Fruit fly (Drosophila melanogaster) whole organism, prepupa: ENCODE results near the gene dx.

Source experiments
- Blimp-1 ChIP-seq: fragments of 200-800 bp; sonication (Bioruptor generic); optimal IDR thresholded peaks from 3 replicates; lab custom pipeline; 2017; ENCODE audit warnings: missing biosample characterization, missing genetic modification characterization, mild to moderate bottlenecking, moderate library complexity, missing genetic modification reagents
- CG10631 ChIP-seq: fragments of 200-800 bp; sonication (Bioruptor generic); optimal IDR thresholded peaks from 2 replicates; lab custom pipeline; 2016; ENCODE audit warnings: missing biosample characterization, missing genetic modification characterization
- CG10669 ChIP-seq: fragments of 200-800 bp; sonication (Bioruptor generic); optimal IDR thresholded peaks from 3 replicates; lab custom pipeline; 2018; ENCODE audit warnings: missing biosample characterization, mild to moderate bottlenecking, missing genetic modification characterization, moderate library complexity
- CG11762 ChIP-seq: fragments of 200-800 bp; sonication (Bioruptor generic); optimal IDR thresholded peaks from 3 replicates; lab custom pipeline; 2016; ENCODE audit warnings: missing biosample characterization, missing genetic modification characterization; ENCODE audit not compliant: insufficient read depth
- CG11902 ChIP-seq: fragments of 200-800 bp; sonication (Bioruptor generic); optimal IDR thresholded peaks from 3 replicates; lab custom pipeline; 2016; ENCODE audit warnings: missing biosample characterization, missing genetic modification characterization
- CG1621 ChIP-seq: fragments of 200-800 bp; sonication (Bioruptor generic); optimal IDR thresholded peaks from 3 replicates; lab custom pipeline; 2018; ENCODE audit warnings: missing biosample characterization, mild to moderate bottlenecking, missing genetic modification characterization
- CG3032 ChIP-seq: fragments of 200-800 bp; optimal IDR thresholded peaks from 2 replicates; lab custom pipeline; 2019; ENCODE audit warnings: missing biosample characterization, mild to moderate bottlenecking, missing genetic modification characterization, moderate library complexity
- CG31627 ChIP-seq: fragments of 200-800 bp; sonication (Bioruptor generic); optimal IDR thresholded peaks from 3 replicates; lab custom pipeline; 2016; ENCODE audit warnings: missing biosample characterization, missing genetic modification characterization
- CG32006 ChIP-seq: fragments of 200-800 bp; sonication (Bioruptor generic); optimal IDR thresholded peaks from 3 replicates; lab custom pipeline; 2017; ENCODE audit warnings: missing biosample characterization, mild to moderate bottlenecking, missing genetic modification characterization
- CG34406 ChIP-seq: fragments of 200-800 bp; sonication (Bioruptor generic); optimal IDR thresholded peaks from 3 replicates; lab custom pipeline; 2016; ENCODE audit warnings: missing biosample characterization, missing genetic modification characterization
- CG3919 ChIP-seq: fragments of 200-800 bp; sonication (Bioruptor generic); optimal IDR thresholded peaks from 3 replicates; lab custom pipeline; 2016; ENCODE audit warnings: missing biosample characterization, missing genetic modification characterization
- CG4318 ChIP-seq: fragments of 200-800 bp; sonication (Bioruptor generic); optimal IDR thresholded peaks from 3 replicates; lab custom pipeline; 2017; ENCODE audit warnings: missing biosample characterization, mild to moderate bottlenecking, missing genetic modification characterization
- CG6792 ChIP-seq: fragments of 200-800 bp; sonication (Bioruptor generic); optimal IDR thresholded peaks from 3 replicates; lab custom pipeline; 2016; ENCODE audit warnings: missing biosample characterization, missing genetic modification characterization
- CG6808 ChIP-seq: fragments of 200-800 bp; sonication (Bioruptor generic); optimal IDR thresholded peaks from 3 replicates; lab custom pipeline; 2017; ENCODE audit warnings: missing biosample characterization, missing genetic modification characterization, mild to moderate bottlenecking, moderate library complexity, missing genetic modification reagents
- CG6854 ChIP-seq: fragments of 200-800 bp; sonication (Bioruptor generic); optimal IDR thresholded peaks from 2 replicates; lab custom pipeline; 2017; ENCODE audit warnings: missing biosample characterization, mild to moderate bottlenecking, missing genetic modification characterization
- CG7368 ChIP-seq: fragments of 200-800 bp; sonication (Bioruptor generic); optimal IDR thresholded peaks from 3 replicates; lab custom pipeline; 2016; ENCODE audit warnings: missing biosample characterization, missing genetic modification characterization
- CG9139 ChIP-seq: fragments of 200-800 bp; sonication (Bioruptor generic); optimal IDR thresholded peaks from 3 replicates; lab custom pipeline; 2017; ENCODE audit warnings: missing biosample characterization, mild to moderate bottlenecking, missing genetic modification characterization
- Eip78C ChIP-seq: fragments of 200-800 bp; sonication (Bioruptor generic); peaks from one replicate; lab custom pipeline; 2016; ENCODE audit warnings: missing biosample characterization, missing genetic modification characterization
- Eip93F ChIP-seq: fragments of 200-800 bp; sonication (Bioruptor generic); optimal IDR thresholded peaks from 2 replicates; lab custom pipeline; 2016; ENCODE audit warnings: missing biosample characterization, mild to moderate bottlenecking, missing genetic modification characterization
- Ets21C ChIP-seq: fragments of 200-800 bp; sonication (Bioruptor generic); optimal IDR thresholded peaks from 3 replicates; lab custom pipeline; 2016; ENCODE audit warnings: missing biosample characterization, missing genetic modification characterization
- Ets96B ChIP-seq: fragments of 200-800 bp; optimal IDR thresholded peaks from 2 replicates; lab custom pipeline; 2019; ENCODE audit warnings: missing biosample characterization, mild to moderate bottlenecking, missing genetic modification characterization, moderate library complexity
- Gug ChIP-seq: fragments of 200-800 bp; sonication (Bioruptor generic); IDR thresholded peaks from 2 replicates; pipeline ENCODE4 v1.3.6; 2022; ENCODE audit warnings: missing biosample characterization, missing genetic modification characterization
- Hr38 ChIP-seq: sonication (Bioruptor generic); optimal IDR thresholded peaks from 2 replicates; lab custom pipeline; 2016; ENCODE audit warnings: missing biosample characterization, missing genetic modification characterization
- Hr39 ChIP-seq: fragments of 200-800 bp; sonication (Bioruptor generic); optimal IDR thresholded peaks from 2 replicates; lab custom pipeline; 2016; ENCODE audit warnings: missing biosample characterization, missing genetic modification characterization
- Lpt ChIP-seq: fragments of 200-800 bp; sonication (Bioruptor generic); optimal IDR thresholded peaks from 3 replicates; lab custom pipeline; 2016; ENCODE audit warnings: missing biosample characterization, missing genetic modification characterization
- Met ChIP-seq: fragments of 200-800 bp; sonication (Bioruptor generic); optimal IDR thresholded peaks from 3 replicates; lab custom pipeline; 2016; ENCODE audit warnings: missing biosample characterization, missing genetic modification characterization
- OdsH ChIP-seq: fragments of 200-800 bp; sonication (Bioruptor generic); optimal IDR thresholded peaks from 3 replicates; lab custom pipeline; 2016; ENCODE audit warnings: missing biosample characterization, missing genetic modification characterization
- Sox102F ChIP-seq: fragments of 200-800 bp; sonication (Bioruptor generic); optimal IDR thresholded peaks from 2 replicates; lab custom pipeline; 2016; ENCODE audit warnings: missing biosample characterization, mild to moderate bottlenecking, missing genetic modification characterization
- Sox14 ChIP-seq: fragments of 200-800 bp; sonication (Bioruptor generic); optimal IDR thresholded peaks from 3 replicates; lab custom pipeline; 2016; ENCODE audit warnings: missing biosample characterization, missing genetic modification characterization
- Sox15 ChIP-seq: fragments of 200-800 bp; sonication (Bioruptor generic); optimal IDR thresholded peaks from 3 replicates; lab custom pipeline; 2016; ENCODE audit warnings: missing biosample characterization, missing genetic modification characterization
- cyc ChIP-seq: fragments of 200-800 bp; sonication (Bioruptor generic); optimal IDR thresholded peaks from 3 replicates; lab custom pipeline; 2016; ENCODE audit warnings: missing biosample characterization, missing genetic modification characterization
- dac ChIP-seq: fragments of 200-800 bp; sonication (Bioruptor generic); optimal IDR thresholded peaks from 2 replicates; lab custom pipeline; 2017; ENCODE audit warnings: missing biosample characterization, mild to moderate bottlenecking, missing genetic modification characterization
- eg ChIP-seq: fragments of 200-800 bp; sonication (Bioruptor generic); IDR thresholded peaks from 3 replicates; pipeline ENCODE4 v1.3.6; 2022; ENCODE audit warnings: missing biosample characterization, missing genetic modification characterization
- esn ChIP-seq: fragments of 200-800 bp; sonication (Bioruptor generic); optimal IDR thresholded peaks from 2 replicates; lab custom pipeline; 2016; ENCODE audit warnings: missing biosample characterization, mild to moderate bottlenecking, missing genetic modification characterization, moderate library complexity
- fd59A ChIP-seq: fragments of 200-800 bp; sonication (Bioruptor generic); optimal IDR thresholded peaks from 2 replicates; lab custom pipeline; 2017; ENCODE audit warnings: missing biosample characterization, mild to moderate bottlenecking, missing genetic modification characterization, missing genetic modification reagents
- fd85E ChIP-seq: fragments of 200-800 bp; sonication (Bioruptor generic); optimal IDR thresholded peaks from 3 replicates; lab custom pipeline; 2016; ENCODE audit warnings: missing biosample characterization, missing genetic modification characterization
- net ChIP-seq: fragments of 200-800 bp; sonication (Bioruptor generic); optimal IDR thresholded peaks from 3 replicates; lab custom pipeline; 2016; ENCODE audit warnings: missing biosample characterization, missing genetic modification characterization
- pdm3 ChIP-seq: fragments of 200-800 bp; sonication (Bioruptor generic); optimal IDR thresholded peaks from 3 replicates; lab custom pipeline; 2016; ENCODE audit warnings: missing biosample characterization, missing genetic modification characterization
- salr ChIP-seq, 2 experiments: fragments of 200-800 bp; sonication (Bioruptor generic); optimal IDR thresholded peaks; 3 replicates each; lab custom pipeline; 2016 to 2018; ENCODE audit warnings: missing biosample characterization in 2 of 2, missing genetic modification characterization in 2 of 2, mild to moderate bottlenecking in 1 of 2
- svp ChIP-seq: fragments of 200-800 bp; sonication (Bioruptor generic); peaks from one replicate; lab custom pipeline; 2016; ENCODE audit warnings: missing biosample characterization, missing genetic modification characterization
- topi ChIP-seq: fragments of 200-800 bp; sonication (Bioruptor generic); optimal IDR thresholded peaks from 3 replicates; lab custom pipeline; 2016; ENCODE audit warnings: missing biosample characterization, missing genetic modification characterization
- vri ChIP-seq: fragments of 200-800 bp; sonication (Bioruptor generic); optimal IDR thresholded peaks from 3 replicates; lab custom pipeline; 2016; ENCODE audit warnings: missing biosample characterization, mild to moderate bottlenecking, missing genetic modification characterization

The dx gene

DNA sequence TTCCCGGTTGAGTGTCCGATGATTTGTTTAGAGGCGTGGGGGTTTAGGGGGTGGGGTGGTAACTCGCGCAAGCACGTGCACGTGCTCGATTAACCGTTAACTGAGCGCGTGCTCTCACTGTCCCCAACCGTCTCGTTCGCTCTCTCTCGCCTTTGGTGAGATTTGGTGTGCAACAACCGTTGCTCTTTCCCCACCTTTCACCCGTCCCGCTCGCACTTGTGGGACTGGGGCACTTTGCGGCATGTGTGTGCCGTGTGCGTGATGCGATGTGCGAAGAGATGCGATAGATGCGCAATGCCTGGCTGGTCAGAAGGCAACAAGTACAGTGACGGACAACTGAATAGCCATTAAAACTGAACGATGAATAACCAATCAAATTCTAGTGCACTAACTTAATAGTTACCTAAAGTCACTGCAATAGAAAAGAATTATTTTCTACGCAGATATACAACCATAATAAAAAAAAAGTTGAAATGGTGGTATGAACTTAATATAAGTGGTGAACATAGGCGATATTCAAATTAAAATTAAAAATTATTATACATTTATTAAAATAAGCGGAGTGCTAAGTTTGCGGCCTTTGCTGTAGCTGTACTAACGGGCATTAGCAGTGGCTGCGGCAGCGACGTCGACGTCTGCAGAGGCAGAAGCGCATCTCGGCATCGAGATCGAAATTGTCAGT, 37.6 kb downstream of the dx start (continued):
- TF ChIP-seq CG10669 (GFP tag; lab: Kevin White, UChicago) (peak; percentile 74), CG3919 (GFP tag; lab: Kevin White, UChicago) (peak; percentile 81), Ets21C (GFP tag; lab: Kevin White, UChicago) (peak; percentile 45), CG11762 (peak; percentile 70), CG31627 (GFP tag; lab: Kevin White, UChicago) (peak; percentile 54), OdsH (GFP tag; lab: Kevin White, UChicago) (peak; percentile 84), fd59A (GFP tag; lab: Kevin White, UChicago) (peak; percentile 56), Sox102F (GFP tag; lab: Kevin White, UChicago) (peak; percentile 69), CG7368 (GFP tag; lab: Kevin White, UChicago) (peak; percentile 64), esn (GFP tag; lab: Kevin White, UChicago) (peak; percentile 75), net (peak; percentile 81), eg (GFP tag; lab: Robert Waterston, UW) (peak; percentile 90), Ets96B (tag; lab: Kevin White, UChicago) (peak; percentile 75), cyc (GFP tag; lab: Kevin White, UChicago) (peak; percentile 61), CG32006 (GFP tag; lab: Kevin White, UChicago) (peak; percentile 97), vri (GFP tag; lab: Kevin White, UChicago) (peak; percentile 54), topi (GFP tag; lab: Kevin White, UChicago) (peak; percentile 71), Sox14 (GFP tag; lab: Kevin White, UChicago) (peak; percentile 66), CG1621 (tag; lab: Kevin White, UChicago) (peak; percentile 45), Gug (GFP tag; lab: Robert Waterston, UW) (peak; percentile 79), CG10631 (GFP tag; lab: Kevin White, UChicago) (peak; percentile 82), Met (GFP tag; lab: Kevin White, UChicago) (peak; percentile 71), svp (GFP tag; lab: Kevin White, UChicago) (peak; percentile 91), CG9139 (peak; percentile 40), salr (GFP tag; optimal IDR thresholded peaks at IDR 0.05; lab: Kevin White, UChicago) (peak; percentile 19 to 87), CG6792 (GFP tag; lab: Kevin White, UChicago) (peak; percentile 65), fd85E (GFP tag; lab: Kevin White, UChicago) (no peak), Eip78C (GFP tag; lab: Kevin White, UChicago) (peak; percentile 89), Hr39 (GFP tag; lab: Kevin White, UChicago) (peak; percentile 53), Blimp-1 (GFP tag; lab: Kevin White, UChicago) (peak; percentile 60), CG11902 (GFP tag; lab: Kevin White, UChicago) (peak; percentile 42), CG6808 (GFP tag; lab: Kevin White, UChicago) (peak; percentile 73), Eip93F (GFP tag; lab: Kevin White, UChicago) (peak; percentile 37), Sox15 (peak; percentile 52), Hr38 (no peak), dac (peak; percentile 89), CG3032 (tag; lab: Kevin White, UChicago) (peak; percentile 77), CG34406 (peak; percentile 72), pdm3 (GFP tag; lab: Kevin White, UChicago) (peak; percentile 71), Lpt (GFP tag; lab: Kevin White, UChicago) (peak; percentile 87), CG6854 (GFP tag; lab: Kevin White, UChicago) (peak; percentile 68), CG4318 (GFP tag; lab: Kevin White, UChicago) (peak; percentile 90)
